Worm (Caenorhabditis elegans) whole organism, L2 larva: ENCODE measurements around the gene F13A7.14.

Experiments used
- Y55F3AM.14 ChIP-seq: fragments of 200-800 bp; sonication (Bioruptor generic); optimal IDR thresholded peaks from 2 replicates; lab custom pipeline; 2018; ENCODE audit warnings: mild to moderate bottlenecking, missing genetic modification characterization, missing compliant biosample characterization
- fos-1 ChIP-seq: fragments of 150-350 bp; optimal IDR thresholded peaks from 2 replicates; lab custom pipeline; 2014; ENCODE audit warnings: missing biosample characterization, missing genetic modification characterization

ce11 chrV:16393728-16394127 is 8.0 kb upstream of the F13A7.14 start, which contains the start of gene srd-63:
- TF ChIP-seq fos-1 (tag; lab: Kevin White, UChicago) (no peak), Y55F3AM.14 (GFP tag; lab: Kevin White, UChicago) (no peak)
